Fruit fly (Drosophila melanogaster) whole organism, embryonic: Measurements from ENCODE around the gene mino.

Source experiments
- Ada2b ChIP-seq: fragments of 200-800 bp; sonication (Bioruptor generic); IDR thresholded peaks from 2 replicates; pipeline ENCODE4 v1.3.6; 2022; ENCODE audit warnings: missing biosample characterization, missing genetic modification characterization
- Awh ChIP-seq: fragments of 200-800 bp; sonication (Bioruptor generic); IDR thresholded peaks from 2 replicates; pipeline ENCODE4, ENCODE4 v1.3.6; 2022; ENCODE audit warnings: missing biosample characterization, missing genetic modification characterization
- Blimp-1 ChIP-seq: fragments of 200-800 bp; sonication (Bioruptor generic); optimal IDR thresholded peaks from 3 replicates; lab custom pipeline; 2018; ENCODE audit warnings: missing biosample characterization, missing genetic modification characterization, mild to moderate bottlenecking, moderate library complexity, missing genetic modification reagents
- CG10366 ChIP-seq: fragments of 200-800 bp; sonication (Bioruptor generic); IDR thresholded peaks from 2 replicates; pipeline ENCODE4 v1.3.6; 2022; ENCODE audit warnings: missing biosample characterization, missing genetic modification characterization
- CG11560 ChIP-seq: fragments of 200-800 bp; sonication (Bioruptor generic); IDR thresholded peaks from 3 replicates; pipeline ENCODE4 v1.3.6; 2022; ENCODE audit warnings: missing biosample characterization, missing genetic modification characterization
- CG12659 ChIP-seq: fragments of 200-800 bp; sonication (Bioruptor generic); optimal IDR thresholded peaks from 3 replicates; lab custom pipeline; 2017; ENCODE audit warnings: mild to moderate bottlenecking, missing biosample characterization, missing genetic modification reagents, missing genetic modification characterization
- CG14860 ChIP-seq: fragments of 200-800 bp; sonication (Bioruptor generic); IDR thresholded peaks from 3 replicates; pipeline ENCODE4 v1.3.6; 2022; ENCODE audit warnings: missing biosample characterization, missing genetic modification characterization; ENCODE audit not compliant: partially characterized antibody
- CG15514 ChIP-seq: fragments of 200-800 bp; sonication (Bioruptor generic); optimal IDR thresholded peaks from 3 replicates; lab custom pipeline; 2017; ENCODE audit warnings: missing biosample characterization, missing genetic modification characterization, mild to moderate bottlenecking, moderate library complexity, missing genetic modification reagents
- CG16815 ChIP-seq: fragments of 200-800 bp; sonication (Bioruptor generic); optimal IDR thresholded peaks from 3 replicates; lab custom pipeline; 2017; ENCODE audit warnings: missing biosample characterization, mild to moderate bottlenecking, missing genetic modification characterization
- CG16863 ChIP-seq: fragments of 200-800 bp; sonication (Bioruptor generic); optimal IDR thresholded peaks from 3 replicates; lab custom pipeline; 2016; ENCODE audit warnings: missing biosample characterization, missing genetic modification characterization
- CG17912 ChIP-seq: fragments of 200-800 bp; sonication (Bioruptor generic); optimal IDR thresholded peaks from 2 replicates; lab custom pipeline; 2018; ENCODE audit warnings: missing biosample characterization, mild to moderate bottlenecking, missing genetic modification characterization
- CG18011 ChIP-seq: fragments of 200-800 bp; sonication (Bioruptor generic); optimal IDR thresholded peaks from 2 replicates; lab custom pipeline; 2017; ENCODE audit warnings: missing biosample characterization, missing genetic modification characterization, mild to moderate bottlenecking, moderate library complexity, missing genotype
- CG2120 ChIP-seq: fragments of 200-800 bp; sonication (Bioruptor generic); optimal IDR thresholded peaks from 3 replicates; lab custom pipeline; 2016; ENCODE audit warnings: missing biosample characterization, missing genetic modification characterization
- CG30020 ChIP-seq: fragments of 200-800 bp; optimal IDR thresholded peaks from 2 replicates; lab custom pipeline; 2019; ENCODE audit warnings: missing biosample characterization, mild to moderate bottlenecking, missing genetic modification characterization, moderate library complexity
- CG4820 ChIP-seq: fragments of 200-800 bp; sonication (Bioruptor generic); optimal IDR thresholded peaks from 3 replicates; lab custom pipeline; 2016; ENCODE audit warnings: missing biosample characterization, missing genetic modification characterization
- CG6854 ChIP-seq: fragments of 200-800 bp; sonication (Bioruptor generic); optimal IDR thresholded peaks from 3 replicates; lab custom pipeline; 2017; ENCODE audit warnings: missing biosample characterization, mild to moderate bottlenecking, missing genetic modification characterization
- CG8359 ChIP-seq: fragments of 200-800 bp; sonication (Bioruptor generic); optimal IDR thresholded peaks from 2 replicates; lab custom pipeline; 2017; ENCODE audit warnings: missing biosample characterization, mild to moderate bottlenecking, missing genetic modification characterization, borderline replicate concordance
- CHES-1-like ChIP-seq: fragments of 200-800 bp; sonication (Bioruptor generic); optimal IDR thresholded peaks from 2 replicates; lab custom pipeline; 2016; ENCODE audit warnings: missing biosample characterization, missing genetic modification characterization
- Dll ChIP-seq: fragments of 200-800 bp; sonication (Bioruptor generic); IDR thresholded peaks from 4 replicates; pipeline ENCODE4 v1.3.6; 2022; ENCODE audit warnings: missing biosample characterization, missing genetic modification characterization; ENCODE audit not compliant: partially characterized antibody
- Dp ChIP-seq: fragments of 200-800 bp; sonication (Bioruptor generic); optimal IDR thresholded peaks from 2 replicates; lab custom pipeline; 2018; ENCODE audit warnings: missing biosample characterization, mild to moderate bottlenecking, missing genetic modification characterization, moderate library complexity
- Dref ChIP-seq: fragments of 200-800 bp; sonication (Bioruptor generic); IDR thresholded peaks from 2 replicates; pipeline ENCODE4 v1.3.6; 2022; ENCODE audit warnings: missing biosample characterization, missing genetic modification characterization
- HHEX ChIP-seq: fragments of 200-800 bp; sonication (Bioruptor generic); optimal IDR thresholded peaks from 3 replicates; lab custom pipeline; 2017; ENCODE audit warnings: missing biosample characterization, mild to moderate bottlenecking, missing genetic modification characterization, missing genetic modification reagents
- HLH3B ChIP-seq: fragments of 200-800 bp; sonication (Bioruptor generic); IDR thresholded peaks from 2 replicates; pipeline ENCODE4 v1.3.6; 2022; ENCODE audit warnings: missing biosample characterization, missing genetic modification characterization
- Hmr ChIP-seq: fragments of 200-800 bp; sonication (Bioruptor generic); optimal IDR thresholded peaks from 3 replicates; lab custom pipeline; 2017; ENCODE audit warnings: mild to moderate bottlenecking, missing biosample characterization, missing genetic modification reagents, missing genetic modification characterization
- NC2α ChIP-seq: fragments of 200-800 bp; sonication (Bioruptor generic); optimal IDR thresholded peaks from 2 replicates; lab custom pipeline; 2016; ENCODE audit warnings: missing biosample characterization, missing genetic modification characterization
- NK7.1 ChIP-seq: fragments of 200-800 bp; sonication (Bioruptor generic); optimal IDR thresholded peaks from 3 replicates; lab custom pipeline; 2016; ENCODE audit warnings: missing biosample characterization, missing genetic modification characterization
- Oli ChIP-seq: fragments of 200-800 bp; sonication (Bioruptor generic); optimal IDR thresholded peaks from 2 replicates; lab custom pipeline; 2018; ENCODE audit warnings: missing biosample characterization, mild to moderate bottlenecking, missing genetic modification characterization, moderate library complexity
- Opbp ChIP-seq: fragments of 200-800 bp; sonication (Bioruptor generic); IDR thresholded peaks from 3 replicates; pipeline ENCODE4 v1.3.6; 2022; ENCODE audit warnings: missing biosample characterization, missing genetic modification characterization; ENCODE audit not compliant: partially characterized antibody
- Side ChIP-seq: fragments of 200-800 bp; sonication (Bioruptor generic); optimal IDR thresholded peaks from 2 replicates; lab custom pipeline; 2016; ENCODE audit warnings: missing biosample characterization, missing genetic modification characterization
- Taf1 ChIP-seq: fragments of 200-800 bp; sonication (Bioruptor generic); IDR thresholded peaks from 2 replicates; pipeline ENCODE4 v1.3.6; 2022; ENCODE audit warnings: missing biosample characterization, missing genetic modification characterization
- ase ChIP-seq: fragments of 200-800 bp; sonication (Bioruptor generic); IDR thresholded peaks from 3 replicates; pipeline ENCODE4 v1.3.6; 2022; ENCODE audit warnings: missing biosample characterization, missing genetic modification characterization
- ash1 ChIP-seq: fragments of 200-800 bp; sonication (Bioruptor generic); optimal IDR thresholded peaks from 2 replicates; lab custom pipeline; 2018; ENCODE audit warnings: missing biosample characterization, mild to moderate bottlenecking, missing genetic modification characterization
- az2 ChIP-seq: fragments of 200-800 bp; sonication (Bioruptor generic); optimal IDR thresholded peaks from 3 replicates; lab custom pipeline; 2016; ENCODE audit warnings: missing biosample characterization, missing genetic modification characterization
- cg ChIP-seq: fragments of 200-800 bp; sonication (Bioruptor generic); optimal IDR thresholded peaks from 3 replicates; lab custom pipeline; 2019; ENCODE audit warnings: missing biosample characterization, mild to moderate bottlenecking, missing genetic modification characterization, moderate library complexity
- chn ChIP-seq: fragments of 200-800 bp; sonication (Bioruptor generic); optimal IDR thresholded peaks from 2 replicates; lab custom pipeline; 2016; ENCODE audit warnings: missing biosample characterization, missing genetic modification characterization
- gcm ChIP-seq: fragments of 200-800 bp; sonication (Bioruptor generic); optimal IDR thresholded peaks from 2 replicates; lab custom pipeline; 2019; ENCODE audit warnings: missing biosample characterization, mild to moderate bottlenecking, missing genetic modification characterization, moderate library complexity
- gcm2 ChIP-seq: fragments of 200-800 bp; sonication (Bioruptor generic); optimal IDR thresholded peaks from 2 replicates; lab custom pipeline; 2016; ENCODE audit warnings: missing biosample characterization, missing genetic modification characterization
- grau ChIP-seq: fragments of 200-800 bp; optimal IDR thresholded peaks from 3 replicates; lab custom pipeline; 2019; ENCODE audit warnings: missing biosample characterization, mild to moderate bottlenecking, missing genetic modification characterization, moderate library complexity
- gro ChIP-seq: fragments of 200-800 bp; sonication (Bioruptor generic); optimal IDR thresholded peaks from 2 replicates; lab custom pipeline; 2016; ENCODE audit warnings: missing biosample characterization, missing genetic modification characterization
- hth ChIP-seq: fragments of >200 bp; optimal IDR thresholded peaks from 2 replicates; lab custom pipeline; 2017; ENCODE audit warnings: inconsistent platforms
- knrl ChIP-seq: fragments of 200-800 bp; sonication (Bioruptor generic); IDR thresholded peaks from 3 replicates; pipeline ENCODE4 v1.3.6; 2022; ENCODE audit warnings: missing biosample characterization, missing genetic modification characterization; ENCODE audit not compliant: partially characterized antibody
- lab ChIP-seq: fragments of 200-800 bp; sonication (Bioruptor generic); optimal IDR thresholded peaks from 3 replicates; lab custom pipeline; 2017; ENCODE audit warnings: missing biosample characterization, missing genetic modification characterization, mild to moderate bottlenecking, moderate library complexity, missing genetic modification reagents
- lola ChIP-seq, 3 experiments: fragments of >200 bp in 2 of 3; fragments of 200-800 bp in 1 of 3; sonication (Bioruptor generic) in 1 of 3; optimal IDR thresholded peaks; 2 replicates each; lab custom pipeline; 2017 to 2019; ENCODE audit warnings: missing biosample characterization in 3 of 3, missing genetic modification characterization in 3 of 3, mild to moderate bottlenecking in 1 of 3, moderate library complexity in 1 of 3
- mld ChIP-seq: fragments of 200-800 bp; sonication (Bioruptor generic); IDR thresholded peaks from 3 replicates; pipeline ENCODE4 v1.3.6; 2022; ENCODE audit warnings: missing biosample characterization, missing genetic modification characterization; ENCODE audit not compliant: partially characterized antibody
- sens ChIP-seq: fragments of 200-800 bp; sonication (Bioruptor generic); peaks from one replicate; lab custom pipeline; 2016; ENCODE audit warnings: missing biosample characterization, missing genetic modification characterization
- slou ChIP-seq: fragments of 200-800 bp; sonication (Bioruptor generic); optimal IDR thresholded peaks from 3 replicates; lab custom pipeline; 2016; ENCODE audit warnings: missing biosample characterization, missing genetic modification characterization
- slp2 ChIP-seq: fragments of 200-800 bp; sonication (Bioruptor generic); optimal IDR thresholded peaks from 2 replicates; lab custom pipeline; 2016; ENCODE audit warnings: missing biosample characterization, missing genetic modification characterization
- tgo ChIP-seq: fragments of 200-800 bp; sonication (Bioruptor generic); IDR thresholded peaks from 3 replicates; pipeline ENCODE4 v1.3.6; 2022; ENCODE audit warnings: missing biosample characterization, missing genetic modification characterization
- wor ChIP-seq: fragments of 200-800 bp; sonication (Bioruptor generic); IDR thresholded peaks from 2 replicates; pipeline ENCODE4 v1.3.6; 2022; ENCODE audit warnings: missing biosample characterization, missing genetic modification characterization

mino gene

dm6 chr3R:27922673-27923175 lies 2.3 kb upstream of the mino start, which contains the start of gene RpL4 (continued):
- TF ChIP-seq Opbp: 0 out of 3 replicates have a peak, but pooled peaks have one; percentile 31
- TF ChIP-seq Ada2b (GFP tag; lab: Robert Waterston, UW): peak; percentile 56; the same call in 1 of the 2 replicates
- TF ChIP-seq Awh: peak; percentile 84
- peak; percentile 79 for TF ChIP-seq gcm2 (GFP tag; lab: Kevin White, UChicago)
- peak; percentile 67 for TF ChIP-seq tgo
- no peak for TF ChIP-seq CG14860 (GFP tag; lab: Robert Waterston, UW)
- TF ChIP-seq CG12659 (GFP tag; lab: Kevin White, UChicago): peak; percentile 93
- TF ChIP-seq CG30020 (tag; lab: Kevin White, UChicago): peak; percentile 38
- peak; percentile 64 for TF ChIP-seq ash1
- peak; percentile 60 for TF ChIP-seq CG8359 (GFP tag; lab: Kevin White, UChicago)
- TF ChIP-seq lab (GFP tag; lab: Kevin White, UChicago): peak; percentile 93
- peak; percentile 12 for TF ChIP-seq Dp
- peak; percentile 96 for TF ChIP-seq CG17912 (GFP tag; lab: Kevin White, UChicago)
- peak; percentile 57 for TF ChIP-seq NK7.1 (GFP tag; lab: Kevin White, UChicago)
- peak; percentile 81 for TF ChIP-seq CG18011 (GFP tag; lab: Kevin White, UChicago)
- peak; percentile 94 for TF ChIP-seq Hmr
- peak; percentile 83 for TF ChIP-seq CG15514
- TF ChIP-seq Dll (GFP tag; lab: Robert Waterston, UW): no peak
- peak; percentile 58 for TF ChIP-seq CG16815 (GFP tag; lab: Kevin White, UChicago)
- peak; percentile 31 for TF ChIP-seq Blimp-1 (GFP tag; lab: Kevin White, UChicago)
- TF ChIP-seq CG2120 (GFP tag; lab: Kevin White, UChicago): peak; percentile 58
- TF ChIP-seq CG16863 (GFP tag; lab: Kevin White, UChicago): peak; percentile 61
- no peak for TF ChIP-seq cg (GFP tag; lab: Kevin White, UChicago)
- TF ChIP-seq chn: peak; percentile 68
- TF ChIP-seq gcm (GFP tag; lab: Kevin White, UChicago): peak; percentile 65
- TF ChIP-seq HLH3B (GFP tag; lab: Robert Waterston, UW): peak; percentile 78
- peak; percentile 56 for TF ChIP-seq CG4820 (GFP tag; lab: Kevin White, UChicago)
- no peak for TF ChIP-seq CG11560
- TF ChIP-seq sens (GFP tag; lab: Kevin White, UChicago): peak; percentile 97
- TF ChIP-seq Dref (GFP tag; lab: Robert Waterston, UW): peak; percentile 41; the same call in 1 of the 2 replicates
- TF ChIP-seq gro (GFP tag; lab: Kevin White, UChicago): peak; percentile 82
- peak; percentile 87 for TF ChIP-seq HHEX (GFP tag; lab: Kevin White, UChicago)
- peak in 1 of 3 experiments; percentile 61 for TF ChIP-seq lola (GFP tag; optimal IDR thresholded peaks at IDR 0.05; lab: Kevin White, UChicago)
- TF ChIP-seq CHES-1-like (GFP tag; lab: Kevin White, UChicago): peak; percentile 77
- peak; percentile 72 for TF ChIP-seq slp2 (GFP tag; lab: Kevin White, UChicago)
- TF ChIP-seq mld (GFP tag; lab: Robert Waterston, UW): 0 out of 3 replicates have a peak, but pooled peaks have one; percentile 42
- TF ChIP-seq grau: peak; percentile 64
- peak; percentile 78 for TF ChIP-seq az2 (GFP tag; lab: Kevin White, UChicago)
- TF ChIP-seq knrl (GFP tag; lab: Robert Waterston, UW): no peak
- TF ChIP-seq Oli: peak; percentile 70
- no peak for TF ChIP-seq hth (lab: Kevin White, UChicago)
- TF ChIP-seq slou (GFP tag; lab: Kevin White, UChicago): peak; percentile 35
- TF ChIP-seq CG10366 (GFP tag; lab: Robert Waterston, UW): peak; percentile 75
- peak; percentile 79 for TF ChIP-seq Side (GFP tag; lab: Kevin White, UChicago)
- 0 out of 2 replicates have a peak, but pooled peaks have one; percentile 26 for TF ChIP-seq Taf1
- TF ChIP-seq CG6854 (GFP tag; lab: Kevin White, UChicago): peak; percentile 83
- TF ChIP-seq wor (GFP tag; lab: Robert Waterston, UW): no peak; the same call in 1 of the 2 replicates
- peak; percentile 74 for TF ChIP-seq NC2α (GFP tag; lab: Kevin White, UChicago)
- TF ChIP-seq ase (GFP tag; lab: Robert Waterston, UW): peak; percentile 74; the same call in 2 of the 3 replicates
